Worm (Caenorhabditis elegans): ENCODE measurements around the gene C28D4.18.
A peak's percentile ranks its signal among the peaks of the same experiment; 100 is the strongest.

The C28D4.18 gene

ce11 chrIV:9718396-9718795 is 6.7 kb upstream of the C28D4.18 start:
- TF ChIP-seq ztf-4 (tag; optimal IDR thresholded peaks at IDR 0.05), result peak; percentile 23
- TF ChIP-seq mdl-1 (tag; optimal IDR thresholded peaks at IDR 0.05), result peak in 1 of 2 experiments; percentile 63
- peak; percentile 92 for TF ChIP-seq fos-1 (tag; optimal IDR thresholded peaks at IDR 0.05)
- no peak for TF ChIP-seq ztf-11 (tag; optimal IDR thresholded peaks at IDR 0.05)
- peak; percentile 5 for TF ChIP-seq mab-5 (tag; optimal IDR thresholded peaks at IDR 0.05)
- peak; percentile 82 for TF ChIP-seq nhr-129 (tag; optimal IDR thresholded peaks at IDR 0.05)
- no peak for TF ChIP-seq skn-1 (tag; optimal IDR thresholded peaks at IDR 0.05)
- peak; percentile 9 for TF ChIP-seq nhr-6 (tag; optimal IDR thresholded peaks at IDR 0.05)
- peak; percentile 55 for TF ChIP-seq lin-11 (tag; optimal IDR thresholded peaks at IDR 0.05)
- no peak for TF ChIP-seq nhr-12 (tag; optimal IDR thresholded peaks at IDR 0.05)
- TF ChIP-seq nhr-237 (tag; optimal IDR thresholded peaks at IDR 0.05), result no peak
- TF ChIP-seq unc-62 (GFP tag; optimal IDR thresholded peaks at IDR 0.05), result no peak
- no peak for TF ChIP-seq nhr-11 (tag; optimal IDR thresholded peaks at IDR 0.05)
- no peak for TF ChIP-seq unc-39 (tag; optimal IDR thresholded peaks at IDR 0.05)
- TF ChIP-seq gmeb-1 (tag; optimal IDR thresholded peaks at IDR 0.05), result peak; percentile 23
- TF ChIP-seq alr-1 (tag; optimal IDR thresholded peaks at IDR 0.05), result no peak
- no peak for TF ChIP-seq lin-39 (tag; optimal IDR thresholded peaks at IDR 0.05)
- TF ChIP-seq snpc-4 (tag; optimal IDR thresholded peaks at IDR 0.05), result no peak
- no peak for TF ChIP-seq ztf-1 (GFP tag; conservative IDR thresholded peaks at IDR 0.05)
- no peak for TF ChIP-seq dmd-4 (tag; optimal IDR thresholded peaks at IDR 0.05)
- TF ChIP-seq nhr-25 (tag; optimal IDR thresholded peaks at IDR 0.05), result peak; percentile 66
- peak; percentile 45 for TF ChIP-seq ceh-16 (tag; optimal IDR thresholded peaks at IDR 0.05)
- no peak for TF ChIP-seq ZK546.5 (tag; optimal IDR thresholded peaks at IDR 0.05)
- TF ChIP-seq unc-55 (GFP tag; optimal IDR thresholded peaks at IDR 0.05), result peak; percentile 67
- no peak for TF ChIP-seq elt-1 (tag; optimal IDR thresholded peaks at IDR 0.05)
- TF ChIP-seq sma-3 (GFP tag; optimal IDR thresholded peaks at IDR 0.05), result peak; percentile 67
- no peak for TF ChIP-seq nhr-10 (tag; optimal IDR thresholded peaks at IDR 0.05)
- TF ChIP-seq mbf-1 (tag; optimal IDR thresholded peaks at IDR 0.05), result no peak
- peak; percentile 8 to 65 for TF ChIP-seq lsy-2 (tag; optimal IDR thresholded peaks at IDR 0.05)
- peak; percentile 49 for TF ChIP-seq blmp-1 (tag; optimal IDR thresholded peaks at IDR 0.05; ENCODE audit: insufficient read depth)
- TF ChIP-seq lin-13 (GFP tag; optimal IDR thresholded peaks at IDR 0.05), result peak; percentile 75
- TF ChIP-seq Y55F3AM.14 (GFP tag; optimal IDR thresholded peaks at IDR 0.05), result peak; percentile 68
- TF ChIP-seq egl-27 (tag; optimal IDR thresholded peaks at IDR 0.05), result peak; percentile 44
- no peak for TF ChIP-seq ceh-82 (tag; optimal IDR thresholded peaks at IDR 0.05)
- TF ChIP-seq R02D3.7 (tag; optimal IDR thresholded peaks at IDR 0.05), result no peak
- peak; percentile 62 for TF ChIP-seq nhr-21 (tag; optimal IDR thresholded peaks at IDR 0.05)
- TF ChIP-seq sem-4 (tag; optimal IDR thresholded peaks at IDR 0.05), result peak; percentile 87
- TF ChIP-seq aly-2 (tag; optimal IDR thresholded peaks at IDR 0.05), result no peak
- peak; percentile 82 for TF ChIP-seq crh-2 (tag; optimal IDR thresholded peaks at IDR 0.05)
- TF ChIP-seq sma-9 (GFP tag; optimal IDR thresholded peaks at IDR 0.05), result peak; percentile 92
- TF ChIP-seq sma-9 (tag; optimal IDR thresholded peaks at IDR 0.05), result no peak
- peak; percentile 41 for TF ChIP-seq ama-1 (optimal IDR thresholded peaks at IDR 0.05)
- TF ChIP-seq elt-3 (tag; optimal IDR thresholded peaks at IDR 0.05), result no peak
- TF ChIP-seq C34F6.9 (tag; optimal IDR thresholded peaks at IDR 0.05), result peak; percentile 83
- no peak for TF ChIP-seq nhr-77 (tag; optimal IDR thresholded peaks at IDR 0.05)
- peak; percentile 89 for TF ChIP-seq F13H6.1 (tag; optimal IDR thresholded peaks at IDR 0.05)
- no peak for TF ChIP-seq nhr-23 (tag; optimal IDR thresholded peaks at IDR 0.05)
- no peak for TF ChIP-seq peb-1 (tag; optimal IDR thresholded peaks at IDR 0.05)
- TF ChIP-seq zag-1 (tag; optimal IDR thresholded peaks at IDR 0.05), result peak; percentile 48

Data from whole organism, L2 larva.